Fruit fly (Drosophila melanogaster): ENCODE data around the gene CG1299.
A peak's percentile ranks its signal among the peaks of the same experiment; 100 is the strongest.

The CG1299 gene

DNA sequence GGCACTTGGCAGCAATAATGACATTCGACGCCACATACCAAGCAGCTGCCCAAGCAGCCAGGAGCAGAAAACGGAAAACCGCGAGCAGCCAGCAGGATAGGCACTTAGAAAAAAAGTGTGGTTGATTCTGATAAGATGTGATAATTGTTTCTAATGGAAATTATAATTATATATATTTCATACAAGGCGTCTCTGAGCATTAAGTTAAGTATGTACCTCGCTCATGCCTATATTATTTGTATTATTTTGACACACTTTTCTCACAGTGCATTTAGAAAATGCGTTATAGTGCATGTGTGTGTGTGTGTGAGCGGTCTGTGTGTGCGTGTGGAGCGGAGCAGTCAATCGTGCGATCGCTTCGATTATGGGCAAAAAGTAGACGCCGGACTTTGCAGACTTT lies 9.9 kb downstream of the CG1299 start:
- TF ChIP-seq cnc (optimal IDR thresholded peaks at IDR 0.05): no peak
- TF ChIP-seq CG12768 (GFP tag; optimal IDR thresholded peaks at IDR 0.05): no peak
- TF ChIP-seq kay (GFP tag; ENCODE audit: borderline replicate concordance): no peak
- no peak for TF ChIP-seq CG7101 (tag; optimal IDR thresholded peaks at IDR 0.05)
- no peak for TF ChIP-seq Crg-1 (GFP tag; optimal IDR thresholded peaks at IDR 0.05)
- no peak for TF ChIP-seq toe (GFP tag; optimal IDR thresholded peaks at IDR 0.05)
- TF ChIP-seq Mnt (GFP tag; optimal IDR thresholded peaks at IDR 0.05): no peak
- no peak for TF ChIP-seq CG7045 (GFP tag; optimal IDR thresholded peaks at IDR 0.05)
- TF ChIP-seq Clk (GFP tag; optimal IDR thresholded peaks at IDR 0.05): no peak
- TF ChIP-seq CG14711 (tag; optimal IDR thresholded peaks at IDR 0.05): no peak
- no peak for TF ChIP-seq Hr96 (GFP tag; optimal IDR thresholded peaks at IDR 0.05)
- TF ChIP-seq CG33017 (tag; optimal IDR thresholded peaks at IDR 0.05): no peak
- no peak for TF ChIP-seq bab1 (GFP tag; optimal IDR thresholded peaks at IDR 0.05)
- no peak for TF ChIP-seq cic (GFP tag; optimal IDR thresholded peaks at IDR 0.05)
- TF ChIP-seq pad (GFP tag; optimal IDR thresholded peaks at IDR 0.05): no peak
- no peak for TF ChIP-seq tj (GFP tag; optimal IDR thresholded peaks at IDR 0.05)

DNA sequence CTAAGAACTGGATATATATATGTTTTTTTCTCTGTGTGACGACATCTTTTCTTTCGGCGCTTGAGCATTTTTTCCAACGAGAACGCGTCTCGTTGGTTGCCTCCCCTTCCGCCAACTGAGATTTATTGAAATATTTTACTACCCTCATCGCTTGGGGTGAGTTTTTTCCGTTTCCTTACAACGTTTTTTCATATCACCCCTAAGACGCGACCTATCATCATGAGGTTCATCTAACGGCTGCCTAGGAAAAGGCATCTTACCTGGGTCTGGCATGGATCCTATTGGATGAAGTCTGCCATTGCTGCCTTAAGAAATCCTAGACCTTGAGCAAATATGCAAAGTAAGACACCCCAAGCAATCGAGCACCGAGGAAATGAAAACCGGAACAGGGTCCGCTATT lies 10.8 kb downstream of the CG1299 start:
- TF ChIP-seq pad (GFP tag; optimal IDR thresholded peaks at IDR 0.05): no peak
- TF ChIP-seq ovo (GFP tag; optimal IDR thresholded peaks at IDR 0.05): no peak
- no peak for TF ChIP-seq Hr96 (GFP tag; optimal IDR thresholded peaks at IDR 0.05)
- TF ChIP-seq CG33017 (tag; optimal IDR thresholded peaks at IDR 0.05): no peak
- TF ChIP-seq Crg-1 (GFP tag; optimal IDR thresholded peaks at IDR 0.05): no peak
- TF ChIP-seq CG7101 (tag; optimal IDR thresholded peaks at IDR 0.05): no peak
- TF ChIP-seq CG1620 (GFP tag; optimal IDR thresholded peaks at IDR 0.05): no peak
- no peak for TF ChIP-seq cnc (optimal IDR thresholded peaks at IDR 0.05)

DNA sequence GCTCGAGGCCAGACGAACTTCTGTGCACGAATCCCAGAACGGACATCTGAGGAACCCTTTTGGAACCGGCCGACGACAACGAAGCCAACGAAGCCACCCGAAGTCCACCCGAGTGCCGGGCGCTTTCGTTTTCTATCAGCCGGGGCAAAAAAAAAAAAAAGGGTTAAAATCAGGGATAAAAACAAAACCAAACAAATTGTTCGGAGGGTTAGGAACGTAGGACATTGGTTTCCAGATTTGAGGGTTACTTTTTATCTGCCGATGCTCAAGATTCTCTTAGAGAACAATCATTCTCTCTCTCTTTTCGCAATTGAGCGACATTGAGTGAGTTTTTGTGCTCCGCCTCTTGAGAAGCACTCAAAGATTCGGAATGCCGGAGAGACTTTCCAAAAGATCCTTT lies 12.4 kb downstream of the CG1299 start, which contains the start of gene nab:
TSS of gene nab (minus strand) at position 7 of the 400 bp plus-strand sequence.
- TF ChIP-seq CG11617 (GFP tag; optimal IDR thresholded peaks at IDR 0.05): no peak
- TF ChIP-seq CG12768 (GFP tag; optimal IDR thresholded peaks at IDR 0.05): no peak
- no peak for TF ChIP-seq CG1620 (GFP tag; optimal IDR thresholded peaks at IDR 0.05)
- TF ChIP-seq Crg-1 (GFP tag; optimal IDR thresholded peaks at IDR 0.05): no peak
- TF ChIP-seq CG7045 (GFP tag; optimal IDR thresholded peaks at IDR 0.05): no peak
- TF ChIP-seq Mnt (GFP tag; optimal IDR thresholded peaks at IDR 0.05): no peak
- no peak for TF ChIP-seq pad (GFP tag; optimal IDR thresholded peaks at IDR 0.05)
- TF ChIP-seq ovo (GFP tag; optimal IDR thresholded peaks at IDR 0.05): no peak
- TF ChIP-seq toe (GFP tag; optimal IDR thresholded peaks at IDR 0.05): no peak
- TF ChIP-seq cnc (optimal IDR thresholded peaks at IDR 0.05): no peak
- no peak for TF ChIP-seq CG33017 (tag; optimal IDR thresholded peaks at IDR 0.05)
- TF ChIP-seq kay (GFP tag; ENCODE audit: borderline replicate concordance): no peak
- TF ChIP-seq tj (GFP tag; optimal IDR thresholded peaks at IDR 0.05): no peak
- TF ChIP-seq bab1 (GFP tag; optimal IDR thresholded peaks at IDR 0.05): no peak
- TF ChIP-seq CG7101 (tag; optimal IDR thresholded peaks at IDR 0.05): no peak
- TF ChIP-seq CG14711 (tag; optimal IDR thresholded peaks at IDR 0.05): no peak
- no peak for TF ChIP-seq cic (GFP tag; optimal IDR thresholded peaks at IDR 0.05)
- TF ChIP-seq Clk (GFP tag; optimal IDR thresholded peaks at IDR 0.05): no peak

DNA sequence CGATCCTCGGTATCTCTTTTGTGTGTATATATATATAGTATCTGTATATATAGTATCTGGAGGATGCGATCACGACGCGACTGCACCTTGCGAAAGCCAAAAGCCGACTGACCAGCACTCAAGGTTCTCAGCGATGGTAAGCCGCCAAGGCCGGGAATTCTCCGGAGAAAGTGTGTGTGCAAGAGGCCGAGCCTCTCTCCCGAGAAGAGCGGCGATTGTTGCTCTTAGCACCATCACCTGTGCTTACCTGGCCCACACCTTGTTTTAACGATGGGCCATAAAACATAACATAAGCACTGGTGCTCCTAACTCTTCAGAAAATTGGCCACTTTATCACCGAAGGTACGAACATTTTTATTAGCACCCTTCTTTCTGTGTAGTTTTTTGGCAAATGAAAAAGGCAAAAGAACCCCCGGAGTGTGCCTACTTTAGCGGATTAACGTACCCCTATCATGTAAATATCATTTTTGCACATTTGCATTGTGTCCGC lies 18.9 kb downstream of the CG1299 start, which contains the start of gene mas:
TSS of gene mas (minus strand) at position 112 of the 490 bp plus-strand sequence.
- TF ChIP-seq ovo (GFP tag; optimal IDR thresholded peaks at IDR 0.05): no peak
- no peak for TF ChIP-seq CG11617 (GFP tag; optimal IDR thresholded peaks at IDR 0.05)
- no peak for TF ChIP-seq CG14711 (tag; optimal IDR thresholded peaks at IDR 0.05)
- TF ChIP-seq Clk (GFP tag; optimal IDR thresholded peaks at IDR 0.05): no peak

DNA sequence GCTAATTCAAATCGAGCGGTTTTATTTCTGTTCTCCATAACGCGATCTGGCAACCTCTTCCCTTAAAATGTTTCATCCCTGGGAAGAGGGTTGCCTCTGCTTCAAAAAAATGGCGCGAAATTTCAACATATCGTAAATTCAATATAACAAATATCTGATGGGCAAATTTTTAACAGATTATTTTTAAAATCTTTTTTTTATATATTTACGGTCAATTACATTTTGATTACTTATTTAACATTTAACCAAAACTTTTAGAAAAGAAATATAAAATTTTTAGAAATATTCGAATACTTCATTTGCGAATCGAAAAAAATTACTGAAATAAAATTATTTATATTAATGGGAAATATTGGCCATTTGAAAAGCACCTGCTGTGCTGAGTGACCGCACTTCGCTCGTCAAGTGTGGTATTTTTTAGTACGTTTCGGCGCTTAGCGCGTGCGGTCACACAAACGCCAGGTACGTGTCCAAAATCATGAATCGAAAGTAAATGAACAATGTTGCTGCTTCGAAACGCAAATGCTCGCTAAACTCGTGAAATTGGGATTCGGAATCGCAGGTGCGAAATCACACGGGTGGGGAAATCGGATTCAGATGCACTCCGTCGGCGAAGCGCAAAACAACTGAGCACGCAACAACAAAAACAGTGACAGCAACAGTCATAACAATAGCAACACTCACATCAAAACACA lies 21.6 kb downstream of the CG1299 start, which contains the start of gene Ero1L:
TSS of gene Ero1L (plus strand) at position 448 of the 695 bp plus-strand sequence.
- peak; percentile 93 for TF ChIP-seq kay (GFP tag; ENCODE audit: borderline replicate concordance)
- peak; percentile 99 for TF ChIP-seq CG14711 (tag; optimal IDR thresholded peaks at IDR 0.05)
- no peak for TF ChIP-seq cnc (optimal IDR thresholded peaks at IDR 0.05)
- peak; percentile 60 for TF ChIP-seq Mnt (GFP tag; optimal IDR thresholded peaks at IDR 0.05)
- TF ChIP-seq pad (GFP tag; optimal IDR thresholded peaks at IDR 0.05): peak; percentile 8
- peak; percentile 19 for TF ChIP-seq CG33017 (tag; optimal IDR thresholded peaks at IDR 0.05)
- TF ChIP-seq ovo (GFP tag; optimal IDR thresholded peaks at IDR 0.05): no peak
- TF ChIP-seq Crg-1 (GFP tag; optimal IDR thresholded peaks at IDR 0.05): no peak
- TF ChIP-seq bab1 (GFP tag; optimal IDR thresholded peaks at IDR 0.05): peak; percentile 52
- peak; percentile 11 for TF ChIP-seq CG7101 (tag; optimal IDR thresholded peaks at IDR 0.05)
- no peak for TF ChIP-seq CG11617 (GFP tag; optimal IDR thresholded peaks at IDR 0.05)
- TF ChIP-seq CG7045 (GFP tag; optimal IDR thresholded peaks at IDR 0.05): peak; percentile 41
- TF ChIP-seq CG5204 (GFP tag; optimal IDR thresholded peaks at IDR 0.05): peak; percentile 17
- TF ChIP-seq Clk (GFP tag; optimal IDR thresholded peaks at IDR 0.05): no peak
- TF ChIP-seq toe (GFP tag; optimal IDR thresholded peaks at IDR 0.05): peak; percentile 48
- no peak for TF ChIP-seq tj (GFP tag; optimal IDR thresholded peaks at IDR 0.05)
- TF ChIP-seq CG12768 (GFP tag; optimal IDR thresholded peaks at IDR 0.05): no peak
- TF ChIP-seq cic (GFP tag; optimal IDR thresholded peaks at IDR 0.05): peak; percentile 38
- TF ChIP-seq Hr96 (GFP tag; optimal IDR thresholded peaks at IDR 0.05): peak; percentile 16
- TF ChIP-seq CG1620 (GFP tag; optimal IDR thresholded peaks at IDR 0.05): no peak

DNA sequence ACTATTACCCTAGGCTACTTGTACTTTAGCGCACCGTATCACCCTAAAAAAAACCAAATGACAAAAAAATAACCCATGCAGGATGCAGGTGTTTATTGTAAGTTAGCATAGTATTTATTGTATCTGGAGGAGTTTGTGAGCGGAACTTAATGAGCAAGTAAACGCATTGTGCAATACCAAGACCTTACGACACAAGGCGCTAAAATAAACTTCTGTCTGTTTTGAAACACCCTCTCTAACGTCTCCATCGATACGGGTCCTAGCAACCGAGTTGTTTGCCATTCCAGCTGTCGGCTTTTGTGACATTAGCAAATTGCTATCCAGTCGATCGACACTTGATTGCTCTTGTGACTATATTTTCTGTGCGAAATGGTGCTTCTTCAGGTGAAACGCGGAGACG lies 25.1 kb downstream of the CG1299 start, which contains the start of gene CG18675:
TSS of gene CG18675 (plus strand) at position 301 of the 400 bp plus-strand sequence.
- TF ChIP-seq CG33017 (tag; optimal IDR thresholded peaks at IDR 0.05) (no peak), CG7101 (tag; optimal IDR thresholded peaks at IDR 0.05) (no peak), Hr96 (GFP tag; optimal IDR thresholded peaks at IDR 0.05) (no peak), bab1 (GFP tag; optimal IDR thresholded peaks at IDR 0.05) (no peak), CG7045 (GFP tag; optimal IDR thresholded peaks at IDR 0.05) (no peak), CG11617 (GFP tag; optimal IDR thresholded peaks at IDR 0.05) (no peak), tj (GFP tag; optimal IDR thresholded peaks at IDR 0.05) (no peak), Mnt (GFP tag; optimal IDR thresholded peaks at IDR 0.05) (no peak), CG12768 (GFP tag; optimal IDR thresholded peaks at IDR 0.05) (no peak), ovo (GFP tag; optimal IDR thresholded peaks at IDR 0.05) (no peak), Clk (GFP tag; optimal IDR thresholded peaks at IDR 0.05) (no peak)

Data from whole organism, adult.